Worm (Caenorhabditis elegans): ENCODE data around the gene scly-1.

- TF ChIP-seq dao-5 (tag; optimal IDR thresholded peaks at IDR 0.05): no peak
- TF ChIP-seq him-1 (tag; optimal IDR thresholded peaks at IDR 0.05): no peak
These were observed 44.6 kb downstream of the scly-1 start for ce11 chrII:6236093-6236945.
